Worm (Caenorhabditis elegans): ENCODE data around the gene ZK455.5.

DNA sequence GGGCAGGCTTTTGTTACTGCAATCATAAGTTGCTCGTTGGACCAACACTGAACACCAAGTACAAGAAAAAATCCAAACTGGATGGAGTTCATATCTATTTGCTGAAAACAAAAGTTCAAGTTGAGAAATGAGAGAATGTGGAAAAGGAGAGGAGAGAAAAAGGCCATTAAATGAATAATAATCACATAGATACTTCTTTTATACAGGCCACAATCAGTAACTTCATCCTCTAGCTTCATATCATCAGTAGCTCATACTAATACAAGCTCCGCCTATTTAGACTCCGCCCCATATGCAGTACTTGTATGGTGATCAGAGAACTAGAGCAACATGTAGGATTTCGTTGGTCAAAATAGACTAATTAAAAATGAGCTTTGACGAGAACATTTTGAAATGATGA is 47.5 kb downstream of the ZK455.5 start, which contains the start of gene F38B2.2:
- TF ChIP-seq him-1 (tag; optimal IDR thresholded peaks at IDR 0.05) (no peak), dao-5 (tag; optimal IDR thresholded peaks at IDR 0.05) (no peak)
